Worm (Caenorhabditis elegans): ENCODE measurements around the gene Y113G7B.15.

Gene Y113G7B.15

DNA sequence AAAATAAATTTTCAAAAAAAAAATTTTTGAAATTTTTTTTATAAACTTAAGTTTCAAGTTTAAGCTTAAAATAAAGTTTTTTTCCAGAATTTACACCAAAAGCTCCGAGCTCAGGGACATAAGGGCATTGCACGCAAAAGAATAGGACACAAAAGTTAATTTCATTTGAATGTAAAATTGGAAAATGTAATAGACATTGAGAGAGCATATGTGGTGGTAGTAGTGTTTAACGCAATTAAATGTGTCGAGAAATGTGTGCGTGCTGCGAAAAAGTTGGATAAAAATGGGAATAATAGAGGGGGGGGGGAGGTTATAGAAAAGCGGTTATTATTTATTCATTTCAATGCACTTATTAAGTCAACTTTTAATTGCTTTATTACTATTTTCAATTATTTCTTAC lies 13.0 kb downstream of the Y113G7B.15 start:
- TF ChIP-seq F13H6.1 (tag; optimal IDR thresholded peaks at IDR 0.05), result no peak
- peak; percentile 96 for TF ChIP-seq unc-42 (tag; optimal IDR thresholded peaks at IDR 0.05)

DNA sequence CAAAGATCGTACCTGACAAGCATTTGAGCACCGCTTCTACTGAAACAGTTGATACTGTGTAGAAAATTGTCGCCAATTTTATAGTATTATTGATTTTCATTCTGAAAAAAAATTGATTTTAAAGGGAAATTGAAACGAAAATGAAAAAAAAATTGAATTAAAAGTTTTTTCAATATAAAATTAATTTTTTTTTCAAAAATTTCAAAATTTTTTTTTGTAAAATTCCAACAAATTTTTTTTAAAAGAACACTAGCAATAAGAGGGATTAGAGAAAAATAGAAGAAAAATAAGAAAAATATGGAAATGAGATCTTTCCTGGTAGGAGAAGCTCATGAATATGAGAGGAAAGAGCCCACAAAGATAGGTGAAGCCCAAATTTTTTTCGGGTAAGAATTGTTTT lies 18.4 kb downstream of the Y113G7B.15 start, which contains the start of gene Y113G7B.11:
TSS of gene Y113G7B.11 (minus strand) at position 101 of the 400 bp plus-strand sequence.
- no peak for TF ChIP-seq pax-1 (tag; optimal IDR thresholded peaks at IDR 0.05)
- no peak for TF ChIP-seq zip-5 (tag; optimal IDR thresholded peaks at IDR 0.05)
- no peak for TF ChIP-seq gmeb-2 (tag; optimal IDR thresholded peaks at IDR 0.05)
- no peak for TF ChIP-seq pros-1 (tag; optimal IDR thresholded peaks at IDR 0.05)
- TF ChIP-seq tbx-2 (tag; optimal IDR thresholded peaks at IDR 0.05), result no peak
- TF ChIP-seq hlh-30 (tag; optimal IDR thresholded peaks at IDR 0.05; ENCODE audit: insufficient read depth), result no peak
- no peak for TF ChIP-seq eyg-1 (tag; optimal IDR thresholded peaks at IDR 0.05)
- TF ChIP-seq ceh-22 (tag; optimal IDR thresholded peaks at IDR 0.05), result no peak
- TF ChIP-seq pha-4 (tag; optimal IDR thresholded peaks at IDR 0.05), result no peak
- TF ChIP-seq ceh-9 (tag; optimal IDR thresholded peaks at IDR 0.05), result no peak
- TF ChIP-seq lin-11 (tag; optimal IDR thresholded peaks at IDR 0.05), result no peak
- TF ChIP-seq sox-4 (tag; optimal IDR thresholded peaks at IDR 0.05), result no peak
- TF ChIP-seq C38D4.7 (GFP tag; optimal IDR thresholded peaks at IDR 0.05), result no peak
- TF ChIP-seq ceh-24 (tag; optimal IDR thresholded peaks at IDR 0.05), result no peak
- no peak for TF ChIP-seq nhr-11 (tag; optimal IDR thresholded peaks at IDR 0.05)
- TF ChIP-seq madf-2 (tag; optimal IDR thresholded peaks at IDR 0.05), result no peak
- no peak for TF ChIP-seq rnt-1 (tag; optimal IDR thresholded peaks at IDR 0.05)

DNA sequence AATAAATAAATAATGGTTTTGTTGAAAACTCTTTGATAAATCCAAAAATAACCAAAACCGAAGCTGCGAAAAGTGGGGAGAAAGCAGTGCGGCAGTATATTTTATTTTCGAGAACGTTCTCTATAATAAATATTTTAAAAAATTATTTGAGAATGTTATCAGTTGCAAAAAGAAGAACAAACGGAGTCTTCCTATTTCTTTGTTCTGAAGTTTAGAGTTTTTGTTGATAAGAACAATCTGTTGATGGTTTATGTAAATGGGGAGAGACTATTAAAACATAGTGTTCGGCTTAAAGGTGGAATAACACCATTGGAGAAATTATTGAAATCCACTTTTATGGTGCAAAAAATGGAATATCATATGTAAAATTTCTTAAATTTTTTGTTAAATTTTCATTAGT lies 20.5 kb downstream of the Y113G7B.15 start:
- no peak for TF ChIP-seq pha-2 (tag; optimal IDR thresholded peaks at IDR 0.05)
- TF ChIP-seq ceh-34 (tag; optimal IDR thresholded peaks at IDR 0.05), result no peak
- no peak for TF ChIP-seq unc-42 (tag; optimal IDR thresholded peaks at IDR 0.05)
- TF ChIP-seq nhr-11 (tag; optimal IDR thresholded peaks at IDR 0.05), result no peak
- TF ChIP-seq hlh-15 (tag; optimal IDR thresholded peaks at IDR 0.05), result no peak
- TF ChIP-seq sox-4 (tag; optimal IDR thresholded peaks at IDR 0.05), result no peak
- TF ChIP-seq hlh-8 (tag; optimal IDR thresholded peaks at IDR 0.05), result no peak
- TF ChIP-seq pat-9 (tag; optimal IDR thresholded peaks at IDR 0.05), result no peak
- TF ChIP-seq ceh-30 (tag; optimal IDR thresholded peaks at IDR 0.05), result no peak
- TF ChIP-seq K09A11.1 (tag; optimal IDR thresholded peaks at IDR 0.05; ENCODE audit: insufficient read depth), result no peak

DNA sequence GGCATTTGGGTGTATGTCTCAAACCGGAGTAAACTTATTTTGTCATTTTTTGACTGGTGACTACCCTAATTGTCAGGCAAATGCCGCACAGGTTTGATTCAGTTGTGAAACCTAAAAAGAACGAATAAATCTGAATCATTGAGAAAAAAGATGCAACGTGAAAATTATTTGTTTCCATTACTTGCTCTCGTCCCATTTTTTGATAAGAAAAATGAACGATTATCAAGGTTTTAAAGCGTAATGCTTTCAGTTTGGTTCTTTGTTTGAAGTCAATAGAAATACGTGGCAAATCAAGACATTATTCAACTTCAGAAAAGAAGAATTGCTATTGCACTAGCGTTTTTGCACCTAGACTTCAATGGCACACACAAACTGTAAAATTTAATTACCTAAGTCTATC lies 21.1 kb downstream of the Y113G7B.15 start, which contains the start of gene Y113G7B.12:
TSS of gene Y113G7B.12 (minus strand) at position 101 of the 400 bp plus-strand sequence.
- no peak for TF ChIP-seq gmeb-2 (tag; optimal IDR thresholded peaks at IDR 0.05)
- no peak for TF ChIP-seq hlh-30 (tag; optimal IDR thresholded peaks at IDR 0.05; ENCODE audit: insufficient read depth)
- TF ChIP-seq K02D7.2 (tag; optimal IDR thresholded peaks at IDR 0.05), result no peak
- no peak for TF ChIP-seq K09A11.1 (tag; optimal IDR thresholded peaks at IDR 0.05; ENCODE audit: insufficient read depth)
- TF ChIP-seq unc-55 (GFP tag; optimal IDR thresholded peaks at IDR 0.05), result no peak
- no peak for TF ChIP-seq pag-3 (tag; optimal IDR thresholded peaks at IDR 0.05; ENCODE audit: borderline replicate concordance)
- no peak for TF ChIP-seq npax-4 (tag; optimal IDR thresholded peaks at IDR 0.05)
- no peak for TF ChIP-seq ceh-14 (tag; optimal IDR thresholded peaks at IDR 0.05)
- TF ChIP-seq pha-2 (tag; optimal IDR thresholded peaks at IDR 0.05), result no peak
- TF ChIP-seq pat-9 (tag; optimal IDR thresholded peaks at IDR 0.05), result no peak
- TF ChIP-seq rnt-1 (tag; optimal IDR thresholded peaks at IDR 0.05), result no peak
- no peak for TF ChIP-seq pqm-1 (tag; optimal IDR thresholded peaks at IDR 0.05)
- TF ChIP-seq nfya-1 (tag; optimal IDR thresholded peaks at IDR 0.05), result no peak
- no peak for TF ChIP-seq pros-1 (tag; optimal IDR thresholded peaks at IDR 0.05)
- TF ChIP-seq tbx-7 (tag; optimal IDR thresholded peaks at IDR 0.05), result no peak
- TF ChIP-seq ceh-22 (tag; optimal IDR thresholded peaks at IDR 0.05), result no peak
- TF ChIP-seq fkh-6 (tag; optimal IDR thresholded peaks at IDR 0.05), result no peak
- TF ChIP-seq unc-42 (tag; optimal IDR thresholded peaks at IDR 0.05), result no peak
- no peak for TF ChIP-seq ceh-34 (tag; optimal IDR thresholded peaks at IDR 0.05)

DNA sequence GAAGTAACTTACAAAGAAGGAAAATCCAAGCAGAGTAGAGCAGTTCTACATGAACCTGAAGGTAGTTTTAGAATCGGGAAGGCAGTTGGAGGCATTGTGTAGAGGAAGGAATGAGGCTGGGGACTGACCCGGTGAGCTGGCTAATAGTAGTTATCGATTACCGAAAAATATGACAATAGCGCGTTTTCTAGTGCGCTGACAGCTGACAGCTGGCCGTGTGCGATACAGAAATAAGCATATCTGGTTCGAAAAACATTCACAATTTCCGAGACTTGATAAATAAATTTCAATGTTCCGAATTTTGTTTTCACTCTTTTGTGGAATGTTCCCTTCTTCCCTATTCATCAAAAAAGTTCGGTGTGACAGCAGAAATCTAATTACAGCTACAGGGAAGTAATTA lies 27.6 kb downstream of the Y113G7B.15 start, which contains the start of the genes fbxb-59 and srbc-34:
TSS of gene fbxb-59 (minus strand) at position 101 of the 400 bp plus-strand sequence.
TSS of gene srbc-34 (plus strand) at position 233 of the 400 bp plus-strand sequence.
- TF ChIP-seq ceh-31 (tag; optimal IDR thresholded peaks at IDR 0.05), result no peak
- TF ChIP-seq sox-4 (tag; optimal IDR thresholded peaks at IDR 0.05), result no peak
- no peak for TF ChIP-seq tbx-7 (tag; optimal IDR thresholded peaks at IDR 0.05)
- no peak for TF ChIP-seq npax-4 (tag; optimal IDR thresholded peaks at IDR 0.05)
- no peak for TF ChIP-seq unc-3 (GFP tag; conservative IDR thresholded peaks at IDR 0.05)
- TF ChIP-seq unc-3 (tag; optimal IDR thresholded peaks at IDR 0.05), result no peak
- no peak for TF ChIP-seq elt-4 (tag; optimal IDR thresholded peaks at IDR 0.05)
- TF ChIP-seq ceh-19 (GFP tag; optimal IDR thresholded peaks at IDR 0.05), result no peak
- TF ChIP-seq K02D7.2 (tag; optimal IDR thresholded peaks at IDR 0.05), result no peak
- no peak for TF ChIP-seq ceh-9 (tag; optimal IDR thresholded peaks at IDR 0.05)
- no peak for TF ChIP-seq unc-86 (tag; optimal IDR thresholded peaks at IDR 0.05)

Data from whole organism, late embryonic.